Fruit fly (Drosophila melanogaster) whole organism, prepupa: ENCODE measurements around the gene CG17191.

Experiments used
- CG11294 ChIP-seq: fragments of 200-800 bp; sonication (Bioruptor generic); IDR thresholded peaks from 2 replicates; pipeline ENCODE4 v1.3.6; 2022; ENCODE audit warnings: missing biosample characterization, missing genetic modification characterization
- CG32006 ChIP-seq: fragments of 200-800 bp; sonication (Bioruptor generic); optimal IDR thresholded peaks from 3 replicates; lab custom pipeline; 2017; ENCODE audit warnings: missing biosample characterization, mild to moderate bottlenecking, missing genetic modification characterization
- CG6792 ChIP-seq: fragments of 200-800 bp; sonication (Bioruptor generic); optimal IDR thresholded peaks from 3 replicates; lab custom pipeline; 2016; ENCODE audit warnings: missing biosample characterization, missing genetic modification characterization
- CG6808 ChIP-seq: fragments of 200-800 bp; sonication (Bioruptor generic); optimal IDR thresholded peaks from 3 replicates; lab custom pipeline; 2017; ENCODE audit warnings: missing biosample characterization, missing genetic modification characterization, mild to moderate bottlenecking, moderate library complexity, missing genetic modification reagents
- Eip78C ChIP-seq: fragments of 200-800 bp; sonication (Bioruptor generic); peaks from one replicate; lab custom pipeline; 2016; ENCODE audit warnings: missing biosample characterization, missing genetic modification characterization
- Gug ChIP-seq: fragments of 200-800 bp; sonication (Bioruptor generic); IDR thresholded peaks from 2 replicates; pipeline ENCODE4 v1.3.6; 2022; ENCODE audit warnings: missing biosample characterization, missing genetic modification characterization
- Sox15 ChIP-seq: fragments of 200-800 bp; sonication (Bioruptor generic); optimal IDR thresholded peaks from 3 replicates; lab custom pipeline; 2016; ENCODE audit warnings: missing biosample characterization, missing genetic modification characterization
- eg ChIP-seq: fragments of 200-800 bp; sonication (Bioruptor generic); IDR thresholded peaks from 3 replicates; pipeline ENCODE4 v1.3.6; 2022; ENCODE audit warnings: missing biosample characterization, missing genetic modification characterization

- TF ChIP-seq CG11294 (GFP tag; lab: Robert Waterston, UW), result no peak
- no peak for TF ChIP-seq Gug (GFP tag; lab: Robert Waterston, UW)
- no peak for TF ChIP-seq CG6792 (GFP tag; lab: Kevin White, UChicago)
- TF ChIP-seq CG6808 (GFP tag; lab: Kevin White, UChicago), result no peak
- no peak for TF ChIP-seq CG32006 (GFP tag; lab: Kevin White, UChicago)
- TF ChIP-seq Eip78C, result no peak
- no peak for TF ChIP-seq eg (GFP tag; lab: Robert Waterston, UW)
- no peak for TF ChIP-seq Sox15
Measured at dm6 chr3R:26996642-26997041, 22.9 kb downstream of the CG17191 start, which contains the start of gene RYa-R.
